Fruit fly (Drosophila melanogaster): ENCODE measurements around the gene Apc.

dm6 chr3R:28883434-28883833 is 38.9 kb upstream of the Apc start, which contains the start of gene Nepl21:
- no peak for TF ChIP-seq CG8478 (optimal IDR thresholded peaks at IDR 0.05)
- TF ChIP-seq CTCF (optimal IDR thresholded peaks at IDR 0.05), result no peak
